Fruit fly (Drosophila melanogaster) whole organism, pupa: Measurements from ENCODE around the gene Spps.
A peak's percentile ranks its signal among the peaks of the same experiment; 100 is the strongest.

Source experiments
- CG10348 ChIP-seq: fragments of 200-800 bp; sonication (Bioruptor generic); IDR thresholded peaks from 2 replicates; pipeline ENCODE4 v1.3.6; 2022; ENCODE audit warnings: missing biosample characterization, missing genetic modification characterization
- CG13204 ChIP-seq: fragments of 200-800 bp; sonication (Bioruptor generic); optimal IDR thresholded peaks from 2 replicates; lab custom pipeline; 2018; ENCODE audit warnings: missing biosample characterization, mild to moderate bottlenecking, missing genetic modification characterization, moderate library complexity
- CG15710 ChIP-seq: fragments of 200-800 bp; sonication (Bioruptor generic); optimal IDR thresholded peaks from 2 replicates; lab custom pipeline; 2018; ENCODE audit warnings: missing biosample characterization, mild to moderate bottlenecking, missing genetic modification characterization, moderate library complexity
- CG32121 ChIP-seq: fragments of 200-800 bp; sonication (Bioruptor generic); IDR thresholded peaks from 2 replicates; pipeline ENCODE4 v1.3.6; 2022; ENCODE audit warnings: missing biosample characterization, missing genetic modification characterization
- CG34367 ChIP-seq: fragments of 200-800 bp; sonication (Bioruptor generic); optimal IDR thresholded peaks from 2 replicates; lab custom pipeline; 2018; ENCODE audit warnings: missing biosample characterization, mild to moderate bottlenecking, missing genetic modification characterization
- CG8159 ChIP-seq: fragments of 200-800 bp; sonication (Bioruptor generic); optimal IDR thresholded peaks from 3 replicates; lab custom pipeline; 2018; ENCODE audit warnings: missing biosample characterization, mild to moderate bottlenecking, missing genetic modification characterization, moderate library complexity
- EcR ChIP-seq: fragments of 200-800 bp; sonication (Bioruptor generic); optimal IDR thresholded peaks from 3 replicates; lab custom pipeline; 2019; ENCODE audit warnings: missing biosample characterization, missing genetic modification characterization, mild to moderate bottlenecking, moderate library complexity, missing genetic modification reagents

dm6 chr3R:24205935-24206334, 20.8 kb downstream of the Spps start:
- no peak for TF ChIP-seq EcR
- no peak for TF ChIP-seq CG15710
- TF ChIP-seq CG34367 (tag; lab: Kevin White, UChicago): no peak
- TF ChIP-seq CG8159 (tag; lab: Kevin White, UChicago): peak; percentile 5
- no peak for TF ChIP-seq CG13204 (GFP tag; lab: Kevin White, UChicago)
- no peak for TF ChIP-seq CG32121 (GFP tag; lab: Robert Waterston, UW)
- no peak for TF ChIP-seq CG10348 (GFP tag; lab: Robert Waterston, UW)
